Fruit fly (Drosophila melanogaster) whole organism, embryonic: ENCODE measurements around the gene eIF2Bepsilon.

Experiments used
- Adf1 ChIP-seq: fragments of 200-800 bp; sonication (Bioruptor generic); IDR thresholded peaks from 2 replicates; pipeline ENCODE4 v1.3.6; 2022; ENCODE audit warnings: missing biosample characterization, missing genetic modification characterization
- Asciz ChIP-seq: fragments of 200-800 bp; sonication (Bioruptor generic); optimal IDR thresholded peaks from 2 replicates; lab custom pipeline; 2017; ENCODE audit warnings: missing biosample characterization, mild to moderate bottlenecking, missing genetic modification characterization, missing genetic modification reagents
- CG10209 ChIP-seq: fragments of 200-800 bp; sonication (Bioruptor generic); optimal IDR thresholded peaks from 3 replicates; lab custom pipeline; 2017; ENCODE audit warnings: missing biosample characterization, mild to moderate bottlenecking, missing genetic modification characterization, missing genetic modification reagents
- CG10321 ChIP-seq: fragments of 200-800 bp; sonication (Bioruptor generic); IDR thresholded peaks from 2 replicates; pipeline ENCODE4 v1.3.6; 2022; ENCODE audit warnings: missing biosample characterization, missing genetic modification characterization
- CG11398 ChIP-seq: fragments of 200-800 bp; sonication (Bioruptor generic); optimal IDR thresholded peaks from 2 replicates; lab custom pipeline; 2016; ENCODE audit warnings: missing biosample characterization, missing genetic modification characterization
- CG11723 ChIP-seq: fragments of 200-800 bp; sonication (Bioruptor generic); optimal IDR thresholded peaks from 2 replicates; lab custom pipeline; 2017; ENCODE audit warnings: missing biosample characterization, mild to moderate bottlenecking, missing genetic modification characterization
- CG12071 ChIP-seq: fragments of 200-800 bp; sonication (Bioruptor generic); optimal IDR thresholded peaks from 3 replicates; lab custom pipeline; 2018; ENCODE audit warnings: missing biosample characterization, mild to moderate bottlenecking, missing genetic modification characterization
- CG18619 ChIP-seq: fragments of 200-800 bp; sonication (Bioruptor generic); optimal IDR thresholded peaks from 3 replicates; lab custom pipeline; 2017; ENCODE audit warnings: missing biosample characterization, mild to moderate bottlenecking, missing genetic modification characterization
- CG2199 ChIP-seq: fragments of 200-800 bp; sonication (Bioruptor generic); IDR thresholded peaks from 3 replicates; pipeline ENCODE4 v1.3.6; 2022; ENCODE audit warnings: missing biosample characterization, missing genetic modification characterization
- CG2875 ChIP-seq: fragments of 200-800 bp; sonication (Bioruptor generic); optimal IDR thresholded peaks from 2 replicates; lab custom pipeline; 2017; ENCODE audit warnings: missing biosample characterization, mild to moderate bottlenecking, missing genetic modification characterization, missing genetic modification reagents
- CG3163 ChIP-seq: fragments of 200-800 bp; sonication (Bioruptor generic); optimal IDR thresholded peaks from 3 replicates; lab custom pipeline; 2016; ENCODE audit warnings: missing biosample characterization, missing genetic modification characterization
- CG32772 ChIP-seq: fragments of 200-800 bp; sonication (Bioruptor generic); IDR thresholded peaks from 2 replicates; pipeline ENCODE4 v1.3.6; 2022; ENCODE audit warnings: missing biosample characterization, missing genetic modification characterization
- CG3407 ChIP-seq: fragments of 200-800 bp; sonication (Bioruptor generic); optimal IDR thresholded peaks from 2 replicates; lab custom pipeline; 2018; ENCODE audit warnings: missing biosample characterization, mild to moderate bottlenecking, missing genetic modification characterization
- CG3726 ChIP-seq: fragments of 200-800 bp; sonication (Bioruptor generic); IDR thresholded peaks from 3 replicates; pipeline ENCODE4, ENCODE4 v1.3.6; 2022; ENCODE audit warnings: missing biosample characterization, missing genetic modification characterization
- CG3847 ChIP-seq: fragments of 200-800 bp; sonication (Bioruptor generic); IDR thresholded peaks from 2 replicates; pipeline ENCODE4 v1.3.6; 2022; ENCODE audit warnings: missing biosample characterization, missing genetic modification characterization
- CG6765 ChIP-seq: fragments of 200-800 bp; sonication (Bioruptor generic); optimal IDR thresholded peaks from 3 replicates; lab custom pipeline; 2017; ENCODE audit warnings: missing biosample characterization, mild to moderate bottlenecking, missing genetic modification characterization
- CG6791 ChIP-seq: fragments of 200-800 bp; sonication (Bioruptor generic); IDR thresholded peaks from 3 replicates; pipeline ENCODE4 v1.3.6; 2022; ENCODE audit warnings: missing biosample characterization, missing genetic modification characterization; ENCODE audit not compliant: partially characterized antibody
- CG7745 ChIP-seq: fragments of 200-800 bp; sonication (Bioruptor generic); optimal IDR thresholded peaks from 2 replicates; lab custom pipeline; 2018; ENCODE audit warnings: missing biosample characterization, mild to moderate bottlenecking, missing genetic modification characterization, moderate library complexity
- CG8765 ChIP-seq: fragments of 200-800 bp; sonication (Bioruptor generic); IDR thresholded peaks from 2 replicates; pipeline ENCODE4 v1.3.6; 2022; ENCODE audit warnings: missing biosample characterization, missing genetic modification characterization
- CTCF ChIP-seq: fragments of 200-800 bp; sonication (Bioruptor generic); optimal IDR thresholded peaks from 2 replicates; lab custom pipeline; 2017; ENCODE audit warnings: missing biosample characterization, mild to moderate bottlenecking, missing genetic modification characterization, moderate library complexity
- Dbx ChIP-seq: fragments of 200-800 bp; sonication (Bioruptor generic); IDR thresholded peaks from 3 replicates; pipeline ENCODE4 v1.3.6; 2022; ENCODE audit warnings: missing biosample characterization, missing genetic modification characterization
- Doc2 ChIP-seq: fragments of 200-800 bp; sonication (Bioruptor generic); IDR thresholded peaks from 2 replicates; pipeline ENCODE4 v1.3.6; 2022; ENCODE audit warnings: missing biosample characterization, missing genetic modification characterization
- GATAe ChIP-seq: fragments of 200-800 bp; sonication (Bioruptor generic); conservative IDR thresholded peaks from 2 replicates; pipeline ENCODE4 v1.3.6; 2022; ENCODE audit warnings: missing biosample characterization, missing genetic modification characterization
- HHEX ChIP-seq: fragments of 200-800 bp; sonication (Bioruptor generic); optimal IDR thresholded peaks from 3 replicates; lab custom pipeline; 2017; ENCODE audit warnings: missing biosample characterization, mild to moderate bottlenecking, missing genetic modification characterization, missing genetic modification reagents
- Hmr ChIP-seq: fragments of 200-800 bp; sonication (Bioruptor generic); optimal IDR thresholded peaks from 3 replicates; lab custom pipeline; 2017; ENCODE audit warnings: mild to moderate bottlenecking, missing biosample characterization, missing genetic modification reagents, missing genetic modification characterization
- Hr78 ChIP-seq, 2 experiments: fragments of 200-800 bp in 1 of 2; fragments of >200 bp in 1 of 2; sonication (Bioruptor generic) in 1 of 2; optimal IDR thresholded peaks; 2 replicates each; lab custom pipeline; 2017 to 2019; ENCODE audit warnings: missing biosample characterization in 2 of 2, missing genetic modification characterization in 2 of 2, mild to moderate bottlenecking in 1 of 2, moderate library complexity in 1 of 2
- Mes4 ChIP-seq: fragments of 200-800 bp; sonication (Bioruptor generic); optimal IDR thresholded peaks from 2 replicates; lab custom pipeline; 2016; ENCODE audit warnings: missing biosample characterization, missing genetic modification characterization
- Myb ChIP-seq: fragments of 200-800 bp; sonication (Bioruptor generic); optimal IDR thresholded peaks from 2 replicates; lab custom pipeline; 2016; ENCODE audit warnings: missing biosample characterization, missing genetic modification characterization
- Opbp ChIP-seq: fragments of 200-800 bp; sonication (Bioruptor generic); IDR thresholded peaks from 3 replicates; pipeline ENCODE4 v1.3.6; 2022; ENCODE audit warnings: missing biosample characterization, missing genetic modification characterization; ENCODE audit not compliant: partially characterized antibody
- Pdp1 ChIP-seq, 2 experiments: fragments of 200-800 bp; sonication (Bioruptor generic); optimal IDR thresholded peaks; 3 replicates each; lab custom pipeline; 2016; ENCODE audit warnings: missing biosample characterization in 2 of 2, missing genetic modification characterization in 2 of 2, mild to moderate bottlenecking in 1 of 2, moderate library complexity in 1 of 2
- Six4 ChIP-seq: fragments of 200-800 bp; sonication (Bioruptor generic); optimal IDR thresholded peaks from 2 replicates; lab custom pipeline; 2016; ENCODE audit warnings: missing biosample characterization, missing genetic modification characterization
- bowl ChIP-seq: fragments of 200-800 bp; sonication (Bioruptor generic); IDR thresholded peaks from 2 replicates; pipeline ENCODE4 v1.3.6; 2022; ENCODE audit warnings: missing biosample characterization, missing genetic modification characterization
- caup ChIP-seq: fragments of 200-800 bp; sonication (Bioruptor generic); optimal IDR thresholded peaks from 3 replicates; lab custom pipeline; 2017; ENCODE audit warnings: missing biosample characterization, mild to moderate bottlenecking, missing genetic modification characterization, moderate library complexity; ENCODE audit not compliant: severe bottlenecking
- cg ChIP-seq: fragments of 200-800 bp; sonication (Bioruptor generic); optimal IDR thresholded peaks from 3 replicates; lab custom pipeline; 2019; ENCODE audit warnings: missing biosample characterization, mild to moderate bottlenecking, missing genetic modification characterization, moderate library complexity
- disco-r ChIP-seq: fragments of 200-800 bp; sonication (Bioruptor generic); optimal IDR thresholded peaks from 2 replicates; lab custom pipeline; 2016; ENCODE audit warnings: missing biosample characterization, missing genetic modification characterization
- dpn ChIP-seq, 2 experiments: fragments of 200-800 bp; sonication (Bioruptor generic); optimal IDR thresholded peaks; 3 replicates each; lab custom pipeline; 2016; ENCODE audit warnings: missing biosample characterization in 2 of 2, missing genetic modification characterization in 2 of 2
- fd64A ChIP-seq: fragments of 200-800 bp; sonication (Bioruptor generic); optimal IDR thresholded peaks from 3 replicates; lab custom pipeline; 2018; ENCODE audit warnings: missing biosample characterization, mild to moderate bottlenecking, missing genetic modification characterization
- fd96Cb ChIP-seq: fragments of 200-800 bp; sonication (Bioruptor generic); optimal IDR thresholded peaks from 2 replicates; lab custom pipeline; 2018; ENCODE audit warnings: missing biosample characterization, mild to moderate bottlenecking, missing genetic modification characterization, moderate library complexity
- fru ChIP-seq: fragments of >200 bp; optimal IDR thresholded peaks from 2 replicates; lab custom pipeline; 2017
- gfzf ChIP-seq: fragments of 200-800 bp; sonication (Bioruptor generic); optimal IDR thresholded peaks from 2 replicates; lab custom pipeline; 2016; ENCODE audit warnings: missing biosample characterization, mild to moderate bottlenecking, missing genetic modification characterization, moderate library complexity
- ham ChIP-seq: fragments of 200-800 bp; sonication (Bioruptor generic); IDR thresholded peaks from 2 replicates; pipeline ENCODE4 v1.3.6; 2022; ENCODE audit warnings: missing biosample characterization, missing genetic modification characterization
- maf-S ChIP-seq: fragments of 200-800 bp; sonication (Bioruptor generic); optimal IDR thresholded peaks from 2 replicates; lab custom pipeline; 2016; ENCODE audit warnings: missing biosample characterization, missing genetic modification characterization
- pan ChIP-seq, 4 experiments: fragments of >200 bp in 3 of 4; fragments of 200-800 bp in 1 of 4; sonication (Bioruptor generic) in 1 of 4; optimal IDR thresholded peaks in 3 of 4; IDR thresholded peaks in 1 of 4; 2 replicates each; pipeline versions ENCODE4 v1.3.6 to Lab custom; 2017 to 2022; ENCODE audit warnings: missing biosample characterization in 2 of 4, missing genetic modification characterization in 2 of 4, mixed read lengths in 1 of 4
- pb ChIP-seq: fragments of 200-800 bp; sonication (Bioruptor generic); optimal IDR thresholded peaks from 3 replicates; lab custom pipeline; 2016; ENCODE audit warnings: missing biosample characterization, missing genetic modification characterization
- schlank ChIP-seq: fragments of 200-800 bp; sonication (Bioruptor generic); optimal IDR thresholded peaks from 2 replicates; lab custom pipeline; 2018; ENCODE audit warnings: missing biosample characterization, mild to moderate bottlenecking, missing genetic modification characterization
- seq ChIP-seq: fragments of 200-800 bp; sonication (Bioruptor generic); IDR thresholded peaks from 2 replicates; pipeline ENCODE4 v1.3.6; 2022; ENCODE audit warnings: missing biosample characterization, missing genetic modification characterization
- tin ChIP-seq: fragments of 200-800 bp; sonication (Bioruptor generic); optimal IDR thresholded peaks from 3 replicates; lab custom pipeline; 2016; ENCODE audit warnings: missing biosample characterization, missing genetic modification characterization
- tup ChIP-seq: fragments of 200-800 bp; sonication (Bioruptor generic); optimal IDR thresholded peaks from 2 replicates; lab custom pipeline; 2016; ENCODE audit warnings: missing biosample characterization, mild to moderate bottlenecking, missing genetic modification characterization, moderate library complexity
- wek ChIP-seq: fragments of 200-800 bp; sonication (Bioruptor generic); optimal IDR thresholded peaks from 3 replicates; lab custom pipeline; 2018; ENCODE audit warnings: missing biosample characterization, mild to moderate bottlenecking, missing genetic modification characterization, moderate library complexity

eIF2Bepsilon gene

dm6 chrX:1963591-1964216 is 41.0 kb upstream of the eIF2Bepsilon start (continued):
- TF ChIP-seq CG3847: peak; percentile 94
- TF ChIP-seq tup (GFP tag; lab: Kevin White, UChicago): peak; percentile 86
- peak; percentile 93 for TF ChIP-seq seq (GFP tag; lab: Robert Waterston, UW)

DNA sequence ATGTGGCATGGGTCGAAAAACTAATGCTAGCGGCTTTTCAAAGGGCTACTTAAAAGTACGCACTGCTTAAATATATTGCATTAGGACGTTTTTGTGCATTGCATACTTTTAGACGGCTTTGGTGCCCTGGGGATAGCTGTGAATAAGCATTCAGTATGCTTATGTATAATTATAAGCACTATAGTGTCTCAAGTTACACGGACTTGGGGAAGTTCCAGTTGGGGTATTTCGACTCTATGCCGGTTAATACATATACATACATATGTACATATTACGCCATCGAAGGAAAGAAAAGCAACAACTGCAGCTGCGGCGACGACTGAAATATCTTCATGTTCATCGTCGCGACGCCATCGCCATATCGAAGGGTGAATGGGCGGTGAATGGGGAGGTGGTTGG is 40.5 kb upstream of the eIF2Bepsilon start:
- TF ChIP-seq GATAe (GFP tag; lab: Robert Waterston, UW) (no peak), pan (optimal IDR thresholded peaks at IDR 0.05; lab: Kevin White, UChicago) (no peak), pan (GFP tag; optimal IDR thresholded peaks at IDR 0.05 in 1 of 2, IDR thresholded peaks at IDR 0.05 in 1 of 2) (no peak), CG6765 (GFP tag; lab: Kevin White, UChicago) (no peak), disco-r (GFP tag; lab: Kevin White, UChicago) (no peak), Asciz (GFP tag; lab: Kevin White, UChicago) (no peak), fd64A (GFP tag; lab: Kevin White, UChicago) (no peak), HHEX (GFP tag; lab: Kevin White, UChicago) (no peak), CG3407 (GFP tag; lab: Kevin White, UChicago) (no peak), Myb (GFP tag; lab: Kevin White, UChicago) (no peak), caup (GFP tag; lab: Kevin White, UChicago) (no peak), Doc2 (GFP tag; lab: Robert Waterston, UW) (no peak), tin (GFP tag; lab: Kevin White, UChicago) (no peak), CG18619 (GFP tag; lab: Kevin White, UChicago) (no peak), CTCF (GFP tag; lab: Kevin White, UChicago) (peak; percentile 35), CG10321 (GFP tag; lab: Robert Waterston, UW) (no peak), dpn (GFP tag; optimal IDR thresholded peaks at IDR 0.05; lab: Kevin White, UChicago) (no peak), Pdp1 (GFP tag; optimal IDR thresholded peaks at IDR 0.05; lab: Kevin White, UChicago) (peak in 1 of 2 experiments; percentile 70), CG2199 (GFP tag; lab: Robert Waterston, UW) (no peak; the same call in 2 of the 3 replicates), wek (GFP tag; lab: Kevin White, UChicago) (peak; percentile 62), pb (GFP tag; lab: Kevin White, UChicago) (no peak), CG6791 (GFP tag; lab: Robert Waterston, UW) (no peak), CG12071 (no peak), fd96Cb (tag; lab: Kevin White, UChicago) (no peak), Hr78 (GFP tag; optimal IDR thresholded peaks at IDR 0.05; lab: Kevin White, UChicago) (no peak), gfzf (peak; percentile 1), CG2875 (no peak), CG11398 (GFP tag; lab: Kevin White, UChicago) (no peak), Mes4 (GFP tag; lab: Kevin White, UChicago) (no peak), CG32772 (no peak), Adf1 (no peak), Six4 (GFP tag; lab: Kevin White, UChicago) (no peak), CG7745 (tag; lab: Kevin White, UChicago) (no peak), ham (GFP tag; lab: Robert Waterston, UW) (no peak), Hmr (GFP tag; lab: Kevin White, UChicago) (no peak), bowl (GFP tag; lab: Robert Waterston, UW) (no peak), schlank (tag; lab: Kevin White, UChicago) (no peak), CG8765 (GFP tag; lab: Robert Waterston, UW) (no peak), fru (lab: Kevin White, UChicago) (no peak), CG3726 (GFP tag; lab: Robert Waterston, UW) (no peak), Opbp (no peak), maf-S (GFP tag; lab: Kevin White, UChicago) (no peak), CG10209 (no peak), Dbx (GFP tag; lab: Robert Waterston, UW) (no peak), CG3163 (GFP tag; lab: Kevin White, UChicago) (no peak), CG11723 (GFP tag; lab: Kevin White, UChicago) (no peak), cg (GFP tag; lab: Kevin White, UChicago) (peak; percentile 26)
